1 fruit fly cellular context compared by ENCODE assay signal in genomic region chr2L:5245363-5245892, dm6.
A peak's percentile ranks its signal among the peaks of the same experiment; 100 is the strongest.
TF ChIP-seq lines count a peak whose summit lies in the region.

No protein-coding gene starts in this region.

TF ChIP-seq in whole organism, embryonic, 481 proteins besides CTCF, POLR2A, EP300 and RAD21 (continued from another document and continues in another):
- TF ChIP-seq CG30431 (GFP tag; optimal IDR thresholded peaks at IDR 0.05; lab: Kevin White, UChicago) (peak; percentile 7), PHDP (tag; optimal IDR thresholded peaks at IDR 0.05; lab: Kevin White, UChicago) (no peak), hkb (optimal IDR thresholded peaks at IDR 0.05; lab: Kevin White, UChicago) (no peak), hkb (GFP tag; IDR thresholded peaks at IDR 0.05; lab: Robert Waterston, UW) (no peak), wor (GFP tag; IDR thresholded peaks at IDR 0.05; lab: Robert Waterston, UW) (no peak), lilli (GFP tag; optimal IDR thresholded peaks at IDR 0.05; lab: Kevin White, UChicago) (no peak), CG14710 (tag; optimal IDR thresholded peaks at IDR 0.05; lab: Kevin White, UChicago) (peak; percentile 54), CG6175 (GFP tag; IDR thresholded peaks at IDR 0.05; lab: Robert Waterston, UW) (no peak), CG5953 (GFP tag; IDR thresholded peaks at IDR 0.05; lab: Robert Waterston, UW) (no peak), CG10274 (GFP tag; optimal IDR thresholded peaks at IDR 0.05; lab: Kevin White, UChicago) (no peak), CG14667 (GFP tag; IDR thresholded peaks at IDR 0.05; lab: Robert Waterston, UW) (no peak), kni (GFP tag; optimal IDR thresholded peaks at IDR 0.05; lab: Kevin White, UChicago) (peak; percentile 92), lola (GFP tag; optimal IDR thresholded peaks at IDR 0.05; lab: Kevin White, UChicago) (peak in 1 of 3 experiments; percentile 58), aop (GFP tag; IDR thresholded peaks at IDR 0.05; lab: Robert Waterston, UW) (no peak), NfI (GFP tag; optimal IDR thresholded peaks at IDR 0.05; lab: Kevin White, UChicago) (no peak), Hr3 (GFP tag; optimal IDR thresholded peaks at IDR 0.05; lab: Kevin White, UChicago) (peak; percentile 26), CkIIα-i1 (GFP tag; IDR thresholded peaks at IDR 0.05; lab: Robert Waterston, UW) (no peak), Hmr (GFP tag; optimal IDR thresholded peaks at IDR 0.05; lab: Kevin White, UChicago) (no peak), al (GFP tag; IDR thresholded peaks at IDR 0.05; lab: Robert Waterston, UW) (no peak), CG10321 (GFP tag; IDR thresholded peaks at IDR 0.05; lab: Robert Waterston, UW) (no peak), phol (tag; optimal IDR thresholded peaks at IDR 0.05; lab: Kevin White, UChicago) (peak; percentile 43), CG11723 (GFP tag; optimal IDR thresholded peaks at IDR 0.05; lab: Kevin White, UChicago) (no peak), run (tag; optimal IDR thresholded peaks at IDR 0.05; lab: Kevin White, UChicago) (no peak), ranshi (GFP tag; IDR thresholded peaks at IDR 0.05; lab: Robert Waterston, UW) (0 out of 2 replicates have a peak, but pooled peaks have one; percentile 34), CG8359 (GFP tag; optimal IDR thresholded peaks at IDR 0.05; lab: Kevin White, UChicago; ENCODE audit: borderline replicate concordance) (peak; percentile 55), zen2 (GFP tag; IDR thresholded peaks at IDR 0.05; lab: Robert Waterston, UW; ENCODE audit: partially characterized antibody) (no peak), CG9876 (GFP tag; optimal IDR thresholded peaks at IDR 0.05; lab: Kevin White, UChicago) (no peak), Pdp1 (GFP tag; optimal IDR thresholded peaks at IDR 0.05; lab: Kevin White, UChicago) (peak in 1 of 2 experiments; percentile 11), Awh (GFP tag; IDR thresholded peaks at IDR 0.05; lab: Robert Waterston, UW) (0 out of 2 replicates have a peak, but pooled peaks have one; percentile 18), gsb-n (tag; optimal IDR thresholded peaks at IDR 0.05; lab: Kevin White, UChicago) (peak; percentile 87), Scr (GFP tag; IDR thresholded peaks at IDR 0.05; lab: Robert Waterston, UW; ENCODE audit: partially characterized antibody) (no peak), ttk (GFP tag; IDR thresholded peaks at IDR 0.05; lab: Robert Waterston, UW) (no peak), TFAM (GFP tag; optimal IDR thresholded peaks at IDR 0.05; lab: Kevin White, UChicago) (no peak), eve (GFP tag; optimal IDR thresholded peaks at IDR 0.05; lab: Kevin White, UChicago) (no peak), Mad (GFP tag; optimal IDR thresholded peaks at IDR 0.05; lab: Kevin White, UChicago) (peak; percentile 2), CG7786 (GFP tag; optimal IDR thresholded peaks at IDR 0.05; lab: Kevin White, UChicago) (no peak), CG2678 (tag; optimal IDR thresholded peaks at IDR 0.05; lab: Kevin White, UChicago) (peak; percentile 40), tll (GFP tag; optimal IDR thresholded peaks at IDR 0.05; lab: Kevin White, UChicago) (no peak), sd (tag; optimal IDR thresholded peaks at IDR 0.05; lab: Kevin White, UChicago) (peak; percentile 66), CG17361 (GFP tag; IDR thresholded peaks at IDR 0.05; lab: Robert Waterston, UW) (peak; percentile 57; the same call in 2 of the 3 replicates), ato (GFP tag; IDR thresholded peaks at IDR 0.05; lab: Robert Waterston, UW; ENCODE audit: partially characterized antibody) (no peak), Stat92E (GFP tag; optimal IDR thresholded peaks at IDR 0.05; lab: Kevin White, UChicago) (peak in 1 of 3 experiments; percentile 25), CG13287 (GFP tag; IDR thresholded peaks at IDR 0.05; lab: Robert Waterston, UW; ENCODE audit: partially characterized antibody) (no peak), Rfx (GFP tag; IDR thresholded peaks at IDR 0.05; lab: Robert Waterston, UW) (no peak), CG10979 (tag; optimal IDR thresholded peaks at IDR 0.05; lab: Kevin White, UChicago) (peak; percentile 74), chif (GFP tag; optimal IDR thresholded peaks at IDR 0.05; lab: Kevin White, UChicago) (peak; percentile 22 to 62), Optix (GFP tag; IDR thresholded peaks at IDR 0.05; lab: Robert Waterston, UW) (0 out of 3 replicates have a peak, but pooled peaks have one; percentile 43), salm (tag; optimal IDR thresholded peaks at IDR 0.05; lab: Kevin White, UChicago) (peak; percentile 18), CG2116 (GFP tag; optimal IDR thresholded peaks at IDR 0.05; lab: Kevin White, UChicago) (no peak), CG17359 (tag; optimal IDR thresholded peaks at IDR 0.05; lab: Kevin White, UChicago) (peak; percentile 57), unc-4 (GFP tag; IDR thresholded peaks at IDR 0.05; lab: Robert Waterston, UW; ENCODE audit: partially characterized antibody) (no peak), CG4617 (GFP tag; optimal IDR thresholded peaks at IDR 0.05; lab: Kevin White, UChicago; ENCODE audit: borderline replicate concordance) (no peak), Ets97D (GFP tag; optimal IDR thresholded peaks at IDR 0.05; lab: Kevin White, UChicago) (no peak), Atf-2 (GFP tag; optimal IDR thresholded peaks at IDR 0.05; lab: Kevin White, UChicago) (no peak), CG4404 (GFP tag; IDR thresholded peaks at IDR 0.05; lab: Robert Waterston, UW) (no peak), Bgb (GFP tag; IDR thresholded peaks at IDR 0.05; lab: Robert Waterston, UW; ENCODE audit: partially characterized antibody) (no peak), jumu (GFP tag; optimal IDR thresholded peaks at IDR 0.05; lab: Kevin White, UChicago) (no peak), jigr1 (GFP tag; IDR thresholded peaks at IDR 0.05; lab: Robert Waterston, UW) (no peak), CG12659 (GFP tag; optimal IDR thresholded peaks at IDR 0.05; lab: Kevin White, UChicago) (peak; percentile 6), HHEX (GFP tag; optimal IDR thresholded peaks at IDR 0.05; lab: Kevin White, UChicago) (no peak), cato (GFP tag; optimal IDR thresholded peaks at IDR 0.05; lab: Kevin White, UChicago; ENCODE audit: borderline replicate concordance) (peak; percentile 9), CG2875 (GFP tag; optimal IDR thresholded peaks at IDR 0.05; lab: Kevin White, UChicago) (peak; percentile 19), CG18619 (GFP tag; optimal IDR thresholded peaks at IDR 0.05; lab: Kevin White, UChicago) (no peak), CG17829 (tag; optimal IDR thresholded peaks at IDR 0.05; lab: Kevin White, UChicago) (peak; percentile 74), Gsc (GFP tag; IDR thresholded peaks at IDR 0.05; lab: Robert Waterston, UW) (no peak; the same call in 1 of the 2 replicates), CG4282 (GFP tag; optimal IDR thresholded peaks at IDR 0.05; lab: Kevin White, UChicago) (peak; percentile 2), ash1 (GFP tag; optimal IDR thresholded peaks at IDR 0.05; lab: Kevin White, UChicago) (no peak), CG10462 (GFP tag; optimal IDR thresholded peaks at IDR 0.05; lab: Kevin White, UChicago) (peak; percentile 9), CG13296 (GFP tag; optimal IDR thresholded peaks at IDR 0.05; lab: Kevin White, UChicago) (no peak), sqz (GFP tag; optimal IDR thresholded peaks at IDR 0.05; lab: Kevin White, UChicago) (no peak), Gug (GFP tag; IDR thresholded peaks at IDR 0.05; lab: Robert Waterston, UW) (no peak), CG33557 (GFP tag; optimal IDR thresholded peaks at IDR 0.05; lab: Kevin White, UChicago) (no peak), CG2129 (GFP tag; IDR thresholded peaks at IDR 0.05; lab: Robert Waterston, UW; ENCODE audit: partially characterized antibody) (no peak), CG14050 (GFP tag; IDR thresholded peaks at IDR 0.05; lab: Robert Waterston, UW) (no peak), zfh1 (GFP tag; IDR thresholded peaks at IDR 0.05; lab: Robert Waterston, UW) (peak; percentile 73; the same call in 2 of the 3 replicates), tx (GFP tag; optimal IDR thresholded peaks at IDR 0.05; lab: Kevin White, UChicago) (no peak), CG1233 (GFP tag; optimal IDR thresholded peaks at IDR 0.05; lab: Kevin White, UChicago) (peak; percentile 42), CoRest (tag; optimal IDR thresholded peaks at IDR 0.05; lab: Kevin White, UChicago) (peak; percentile 23), NC2α (GFP tag; optimal IDR thresholded peaks at IDR 0.05; lab: Kevin White, UChicago) (no peak), Sry-δ (GFP tag; optimal IDR thresholded peaks at IDR 0.05; lab: Kevin White, UChicago) (no peak), CG6791 (GFP tag; IDR thresholded peaks at IDR 0.05; lab: Robert Waterston, UW; ENCODE audit: partially characterized antibody) (no peak), CG1602 (GFP tag; optimal IDR thresholded peaks at IDR 0.05; lab: Kevin White, UChicago) (peak; percentile 25), row (GFP tag; IDR thresholded peaks at IDR 0.05; lab: Robert Waterston, UW) (peak; percentile 58), HmgZ (tag; optimal IDR thresholded peaks at IDR 0.05; lab: Kevin White, UChicago) (no peak), Chrac-16 (GFP tag; optimal IDR thresholded peaks at IDR 0.05; lab: Kevin White, UChicago) (peak; percentile 4), CG15696 (tag; optimal IDR thresholded peaks at IDR 0.05; lab: Kevin White, UChicago) (peak; percentile 55), CG5180 (GFP tag; optimal IDR thresholded peaks at IDR 0.05; lab: Kevin White, UChicago) (peak; percentile 37), Vsx1 (GFP tag; optimal IDR thresholded peaks at IDR 0.05; lab: Kevin White, UChicago) (no peak), vnd (GFP tag; IDR thresholded peaks at IDR 0.05; lab: Robert Waterston, UW; ENCODE audit: partially characterized antibody) (no peak), CG31365 (tag; optimal IDR thresholded peaks at IDR 0.05; lab: Kevin White, UChicago) (no peak), CG6654 (GFP tag; optimal IDR thresholded peaks at IDR 0.05; lab: Kevin White, UChicago) (no peak), CG17328 (GFP tag; IDR thresholded peaks at IDR 0.05; lab: Robert Waterston, UW) (peak; percentile 68), h (optimal IDR thresholded peaks at IDR 0.05; lab: Kevin White, UChicago) (no peak), CG11695 (GFP tag; IDR thresholded peaks at IDR 0.05; lab: Robert Waterston, UW) (no peak), eyg (GFP tag; optimal IDR thresholded peaks at IDR 0.05; lab: Kevin White, UChicago) (no peak), twi (tag; optimal IDR thresholded peaks at IDR 0.05; lab: Kevin White, UChicago) (peak; percentile 46), CG13775 (GFP tag; optimal IDR thresholded peaks at IDR 0.05; lab: Kevin White, UChicago) (no peak), CG2120 (GFP tag; optimal IDR thresholded peaks at IDR 0.05; lab: Kevin White, UChicago) (no peak), ken (GFP tag; IDR thresholded peaks at IDR 0.05; lab: Robert Waterston, UW) (peak; percentile 59; the same call in 2 of the 3 replicates), Oli (tag; optimal IDR thresholded peaks at IDR 0.05; lab: Kevin White, UChicago) (peak; percentile 30), CG2712 (tag; optimal IDR thresholded peaks at IDR 0.05; lab: Kevin White, UChicago) (peak; percentile 70), E2f1 (GFP tag; IDR thresholded peaks at IDR 0.05; lab: Robert Waterston, UW) (no peak; the same call in 1 of the 2 replicates), CG4730 (GFP tag; IDR thresholded peaks at IDR 0.05; lab: Robert Waterston, UW) (no peak), her (GFP tag; optimal IDR thresholded peaks at IDR 0.05; lab: Kevin White, UChicago) (no peak), Hmx (GFP tag; optimal IDR thresholded peaks at IDR 0.05; lab: Kevin White, UChicago) (no peak), tin (GFP tag; optimal IDR thresholded peaks at IDR 0.05; lab: Kevin White, UChicago) (peak; percentile 46), CrebB (tag; optimal IDR thresholded peaks at IDR 0.05; lab: Kevin White, UChicago) (no peak), mirr (GFP tag; optimal IDR thresholded peaks at IDR 0.05; lab: Kevin White, UChicago) (no peak), bab2 (GFP tag; optimal IDR thresholded peaks at IDR 0.05; lab: Kevin White, UChicago) (no peak), ERR (GFP tag; optimal IDR thresholded peaks at IDR 0.05; lab: Kevin White, UChicago) (no peak), YL-1 (GFP tag; optimal IDR thresholded peaks at IDR 0.05; lab: Kevin White, UChicago) (no peak), CG32772 (GFP tag; IDR thresholded peaks at IDR 0.05; lab: Robert Waterston, UW) (peak; percentile 38; the same call in 1 of the 2 replicates), Meics (GFP tag; optimal IDR thresholded peaks at IDR 0.05; lab: Kevin White, UChicago) (no peak), unpg (GFP tag; optimal IDR thresholded peaks at IDR 0.05; lab: Kevin White, UChicago) (peak; percentile 48), Blimp-1 (GFP tag; optimal IDR thresholded peaks at IDR 0.05; lab: Kevin White, UChicago) (peak; percentile 60), Opbp (GFP tag; IDR thresholded peaks at IDR 0.05; lab: Robert Waterston, UW; ENCODE audit: partially characterized antibody) (no peak), CG9932 (GFP tag; IDR thresholded peaks at IDR 0.05; lab: Robert Waterston, UW) (no peak), Antp (GFP tag; optimal IDR thresholded peaks at IDR 0.05; lab: Kevin White, UChicago) (peak; percentile 7), onecut (GFP tag; IDR thresholded peaks at IDR 0.05; lab: Robert Waterston, UW) (0 out of 2 replicates have a peak, but pooled peaks have one; percentile 25), CG30020 (tag; optimal IDR thresholded peaks at IDR 0.05; lab: Kevin White, UChicago) (no peak), Max (GFP tag; optimal IDR thresholded peaks at IDR 0.05; lab: Kevin White, UChicago) (no peak), CG1529 (GFP tag; optimal IDR thresholded peaks at IDR 0.05; lab: Kevin White, UChicago) (peak; percentile 23), CG13894 (tag; optimal IDR thresholded peaks at IDR 0.05; lab: Kevin White, UChicago) (no peak), CG11696 (GFP tag; IDR thresholded peaks at IDR 0.05; lab: Robert Waterston, UW) (no peak), CG9727 (GFP tag; optimal IDR thresholded peaks at IDR 0.05; lab: Kevin White, UChicago) (peak; percentile 38), gcm (GFP tag; optimal IDR thresholded peaks at IDR 0.05; lab: Kevin White, UChicago) (no peak), CG11504 (tag; optimal IDR thresholded peaks at IDR 0.05; lab: Kevin White, UChicago) (peak; percentile 56), Bteb2 (GFP tag; optimal IDR thresholded peaks at IDR 0.05; lab: Kevin White, UChicago) (no peak), grn (GFP tag; optimal IDR thresholded peaks at IDR 0.05; lab: Kevin White, UChicago) (no peak), CG18011 (GFP tag; optimal IDR thresholded peaks at IDR 0.05; lab: Kevin White, UChicago) (no peak), H2.0 (GFP tag; IDR thresholded peaks at IDR 0.05; lab: Robert Waterston, UW) (peak; percentile 32; the same call in 1 of the 2 replicates), pum (GFP tag; optimal IDR thresholded peaks at IDR 0.05; lab: Kevin White, UChicago) (peak; percentile 8), CG7271 (tag; optimal IDR thresholded peaks at IDR 0.05; lab: Kevin White, UChicago) (no peak)
